Worm (Caenorhabditis elegans) whole organism, early embryonic: ENCODE measurements around the gene ddp-1.
A peak's percentile ranks its signal among the peaks of the same experiment; 100 is the strongest.

Experiments used
- B0310.2 ChIP-seq: sonication (generic microtip); optimal IDR thresholded peaks from 2 replicates; lab custom pipeline; 2016; ENCODE audit warnings: mild to moderate bottlenecking, missing genetic modification characterization, missing compliant biosample characterization
- F13C5.2 ChIP-seq: sonication (generic microtip); optimal IDR thresholded peaks from 2 replicates; lab custom pipeline; 2017; ENCODE audit warnings: mild to moderate bottlenecking, missing genetic modification characterization, inconsistent platforms, missing compliant biosample characterization
- aly-1 ChIP-seq: sonication (generic microtip); optimal IDR thresholded peaks from 2 replicates; lab custom pipeline; 2016; ENCODE audit warnings: missing genetic modification characterization, missing compliant biosample characterization
- ama-1 ChIP-seq: fragments of 150-350 bp; optimal IDR thresholded peaks from 2 replicates; lab custom pipeline; 2014
- ceh-13 ChIP-seq: fragments of 200-800 bp; sonication (Bioruptor generic); optimal IDR thresholded peaks from 2 replicates; lab custom pipeline; 2018; ENCODE audit warnings: mild to moderate bottlenecking, missing genetic modification characterization, missing compliant biosample characterization
- ceh-36 ChIP-seq: sonication (generic microtip); optimal IDR thresholded peaks from 2 replicates; lab custom pipeline; 2016; ENCODE audit warnings: missing genetic modification characterization, inconsistent platforms, missing compliant biosample characterization
- ets-7 ChIP-seq: sonication (generic microtip); optimal IDR thresholded peaks from 2 replicates; lab custom pipeline; 2016; ENCODE audit warnings: missing genotype, missing genetic modification characterization, missing compliant biosample characterization
- flt-1 ChIP-seq: fragments of 200-800 bp; sonication (Bioruptor generic); IDR thresholded peaks from 2 replicates; pipeline ENCODE4 v1.3.6; 2022; ENCODE audit warnings: missing genetic modification characterization, missing compliant biosample characterization
- hmbx-1 ChIP-seq: sonication (generic microtip); optimal IDR thresholded peaks from 2 replicates; lab custom pipeline; 2016; ENCODE audit warnings: mild to moderate bottlenecking, missing genetic modification characterization, missing compliant biosample characterization
- hmg-4 ChIP-seq: fragments of 200-800 bp; sonication (Bioruptor generic); optimal IDR thresholded peaks from 2 replicates; lab custom pipeline; 2018; ENCODE audit warnings: mild to moderate bottlenecking, missing genetic modification characterization, missing compliant biosample characterization
- hnd-1 ChIP-seq: sonication (generic microtip); optimal IDR thresholded peaks from 2 replicates; lab custom pipeline; 2016; ENCODE audit warnings: missing genetic modification characterization, missing compliant biosample characterization
- pes-1 ChIP-seq: fragments of 200-800 bp; sonication (Bioruptor generic); IDR thresholded peaks from 2 replicates; pipeline ENCODE4 v1.3.6; 2022; ENCODE audit warnings: missing genetic modification reagents, missing genetic modification characterization, missing compliant biosample characterization
- scrt-1 ChIP-seq: fragments of 200-800 bp; sonication (Bioruptor generic); IDR thresholded peaks from 2 replicates; pipeline ENCODE4 v1.3.6; 2022; ENCODE audit warnings: missing genetic modification characterization, missing compliant biosample characterization
- sea-1 ChIP-seq: fragments of 200-800 bp; sonication (Bioruptor generic); conservative IDR thresholded peaks from 2 replicates; pipeline ENCODE4 v1.3.6; 2022; ENCODE audit warnings: missing genetic modification characterization, missing compliant biosample characterization
- tbx-11 ChIP-seq: fragments of 200-800 bp; sonication (Bioruptor generic); IDR thresholded peaks from 2 replicates; pipeline ENCODE4 v1.3.6; 2022; ENCODE audit warnings: missing genetic modification characterization, missing compliant biosample characterization
- tbx-37 ChIP-seq: fragments of 200-800 bp; sonication (Bioruptor generic); conservative IDR thresholded peaks from 2 replicates; pipeline ENCODE4 v1.3.6; 2022; ENCODE audit warnings: missing genetic modification reagents, missing genetic modification characterization, missing compliant biosample characterization
- tra-4 ChIP-seq: sonication (generic microtip); optimal IDR thresholded peaks from 2 replicates; lab custom pipeline; 2017; ENCODE audit warnings: missing genetic modification characterization, missing compliant biosample characterization

Gene ddp-1

DNA sequence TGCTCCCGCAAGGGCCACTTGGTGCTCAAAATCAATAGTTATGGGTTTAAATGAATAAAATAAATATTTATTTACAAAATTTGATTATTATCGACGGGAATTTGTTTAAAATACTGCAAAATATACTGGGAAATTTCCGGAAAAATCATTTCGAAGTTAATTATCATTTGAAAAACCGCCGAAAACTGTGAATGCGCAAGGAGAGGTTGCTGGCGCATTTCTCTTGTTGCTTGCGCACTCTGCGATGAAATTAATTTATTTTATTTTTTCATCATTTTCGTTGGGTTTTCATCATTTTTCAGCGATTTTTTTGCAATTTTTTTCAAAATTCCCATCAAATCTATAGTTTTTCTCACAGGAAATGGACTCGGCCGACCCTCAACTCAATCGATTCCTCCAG, at the start of gene ddp-1:
TSS of gene ddp-1 (plus strand) at position 357 of the 400 bp plus-strand sequence.
- peak; percentile 82 for TF ChIP-seq pes-1 (GFP tag; lab: Robert Waterston, UW)
- TF ChIP-seq ama-1 (lab: Kevin White, UChicago) = no peak
- peak; percentile 70; the same call in 1 of the 2 replicates for TF ChIP-seq scrt-1
- peak; percentile 51 for TF ChIP-seq ceh-13 (GFP tag; lab: Kevin White, UChicago)
- TF ChIP-seq aly-1 (tag; lab: Kevin White, UChicago) = no peak
- peak; percentile 53 for TF ChIP-seq hnd-1 (tag; lab: Kevin White, UChicago)
- TF ChIP-seq hmg-4 (GFP tag; lab: Kevin White, UChicago) = peak; percentile 81
- peak; percentile 69 for TF ChIP-seq flt-1 (GFP tag; lab: Robert Waterston, UW)
- TF ChIP-seq B0310.2 = peak; percentile 43
- TF ChIP-seq sea-1 (GFP tag; lab: Robert Waterston, UW) = peak; percentile 72; the same call in 1 of the 2 replicates
- TF ChIP-seq ets-7 (tag; lab: Kevin White, UChicago) = no peak
- 0 out of 2 replicates have a peak, but pooled peaks have one; percentile 44 for TF ChIP-seq tbx-11 (GFP tag; lab: Robert Waterston, UW)
- TF ChIP-seq F13C5.2 (tag; lab: Kevin White, UChicago) = peak; percentile 96
- TF ChIP-seq tbx-37 (GFP tag; lab: Robert Waterston, UW) = peak; percentile 49; the same call in 1 of the 2 replicates
- no peak for TF ChIP-seq hmbx-1
- peak; percentile 77 for TF ChIP-seq ceh-36 (tag; lab: Kevin White, UChicago)
- TF ChIP-seq tra-4 (tag; lab: Kevin White, UChicago) = peak; percentile 47

DNA sequence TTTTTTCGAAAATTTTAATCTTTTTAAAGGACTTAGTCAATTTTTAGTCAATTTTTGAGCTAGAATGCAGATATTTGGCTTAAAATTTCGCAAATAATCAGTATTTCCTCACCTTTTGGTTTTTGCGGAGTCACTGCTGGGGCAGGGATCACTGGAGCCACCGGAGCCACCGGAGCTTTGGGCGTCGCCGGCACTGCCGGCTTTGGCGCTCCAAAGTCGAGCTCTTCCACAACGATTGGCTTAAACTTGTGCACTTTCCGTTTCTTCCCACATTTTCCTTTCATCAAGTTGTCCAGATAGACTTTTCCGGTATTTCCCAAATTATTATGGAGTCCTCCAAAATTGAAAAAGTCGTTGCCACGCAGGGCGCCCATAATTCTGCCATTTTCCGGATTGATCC, 45.4 kb upstream of the ddp-1 start:
- no peak for TF ChIP-seq scrt-1
- no peak for TF ChIP-seq tbx-37 (GFP tag; lab: Robert Waterston, UW)
- no peak for TF ChIP-seq F13C5.2 (tag; lab: Kevin White, UChicago)
- TF ChIP-seq hnd-1 (tag; lab: Kevin White, UChicago) = no peak
- no peak for TF ChIP-seq hmg-4 (GFP tag; lab: Kevin White, UChicago)
- TF ChIP-seq ceh-13 (GFP tag; lab: Kevin White, UChicago) = no peak
- TF ChIP-seq ets-7 (tag; lab: Kevin White, UChicago) = no peak
- no peak for TF ChIP-seq flt-1 (GFP tag; lab: Robert Waterston, UW)
- no peak for TF ChIP-seq ama-1 (lab: Kevin White, UChicago)
- TF ChIP-seq tra-4 (tag; lab: Kevin White, UChicago) = no peak

DNA sequence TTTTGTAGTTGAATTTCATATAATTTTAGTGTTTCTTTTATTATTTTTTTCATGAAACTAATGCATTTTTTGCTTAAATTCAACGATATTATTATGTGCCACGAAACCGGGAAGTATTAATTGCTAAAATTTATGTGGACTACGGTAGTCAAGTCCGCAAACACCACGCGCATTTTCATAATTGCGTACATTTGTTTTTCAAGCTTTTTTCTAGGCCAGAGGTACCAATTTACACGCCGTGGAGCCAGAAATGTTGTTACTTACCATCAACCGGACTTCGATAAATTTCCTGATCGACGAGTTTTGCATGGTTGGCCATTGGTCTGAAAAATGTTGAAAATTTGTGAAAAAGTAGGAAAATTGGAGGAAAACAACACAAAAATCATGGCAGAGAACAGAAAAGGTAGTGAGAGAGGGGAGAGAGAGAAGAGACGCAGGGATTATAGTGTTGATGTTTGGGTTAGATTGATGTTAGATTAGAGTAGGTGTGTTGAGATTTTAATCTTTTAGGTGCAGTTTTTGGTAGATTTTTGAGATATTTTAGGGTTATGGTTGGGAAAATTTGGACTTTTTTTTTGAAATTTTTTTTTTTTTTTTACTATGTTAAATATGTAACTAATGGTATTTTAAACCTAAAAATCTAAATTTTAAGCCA, 41.6 kb upstream of the ddp-1 start, which contains the start of gene clp-4:
TSS of gene clp-4 (minus strand) at position 323 of the 655 bp plus-strand sequence.
- no peak for TF ChIP-seq hmbx-1
- TF ChIP-seq tbx-11 (GFP tag; lab: Robert Waterston, UW) = no peak
- TF ChIP-seq scrt-1 = no peak
- TF ChIP-seq pes-1 (GFP tag; lab: Robert Waterston, UW) = no peak
- TF ChIP-seq ama-1 (lab: Kevin White, UChicago) = no peak
- no peak for TF ChIP-seq hnd-1 (tag; lab: Kevin White, UChicago)
- no peak for TF ChIP-seq ceh-36 (tag; lab: Kevin White, UChicago)
- TF ChIP-seq B0310.2 = no peak
- no peak for TF ChIP-seq tra-4 (tag; lab: Kevin White, UChicago)
- no peak for TF ChIP-seq aly-1 (tag; lab: Kevin White, UChicago)
- TF ChIP-seq ets-7 (tag; lab: Kevin White, UChicago) = no peak

DNA sequence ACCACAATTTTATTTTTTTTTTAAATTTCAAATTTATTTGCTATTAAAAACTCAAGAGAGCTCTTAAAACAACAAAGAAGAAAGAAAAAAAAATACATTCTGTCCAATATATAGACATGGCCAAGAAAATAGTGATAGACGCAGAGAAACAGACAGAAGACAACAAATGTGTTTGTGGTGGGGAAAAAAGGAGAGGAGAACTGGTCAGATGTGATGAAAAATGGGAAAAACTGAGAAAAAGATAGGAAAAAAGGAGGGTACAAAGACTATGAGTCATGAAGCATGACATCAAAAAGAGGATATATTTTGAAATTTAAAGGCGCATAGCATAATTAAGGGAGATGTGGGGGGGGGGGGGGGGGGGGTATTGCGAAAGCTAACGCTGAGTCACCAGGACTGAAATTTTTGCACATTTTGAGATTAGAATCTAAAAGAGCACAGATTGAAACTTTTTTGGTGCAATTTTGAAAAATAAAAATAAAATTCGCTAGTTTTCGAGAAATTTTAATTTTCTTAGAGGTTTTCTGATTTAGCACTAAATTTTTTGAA, 40.6 kb upstream of the ddp-1 start:
- TF ChIP-seq hnd-1 (tag; lab: Kevin White, UChicago) (no peak), tbx-11 (GFP tag; lab: Robert Waterston, UW) (no peak), ama-1 (lab: Kevin White, UChicago) (no peak), sea-1 (GFP tag; lab: Robert Waterston, UW) (no peak), hmbx-1 (no peak), ceh-36 (tag; lab: Kevin White, UChicago) (no peak), scrt-1 (no peak), tbx-37 (GFP tag; lab: Robert Waterston, UW) (no peak), ceh-13 (GFP tag; lab: Kevin White, UChicago) (no peak), hmg-4 (GFP tag; lab: Kevin White, UChicago) (no peak), B0310.2 (no peak), pes-1 (GFP tag; lab: Robert Waterston, UW) (no peak), aly-1 (tag; lab: Kevin White, UChicago) (no peak), ets-7 (tag; lab: Kevin White, UChicago) (no peak), flt-1 (GFP tag; lab: Robert Waterston, UW) (no peak)

DNA sequence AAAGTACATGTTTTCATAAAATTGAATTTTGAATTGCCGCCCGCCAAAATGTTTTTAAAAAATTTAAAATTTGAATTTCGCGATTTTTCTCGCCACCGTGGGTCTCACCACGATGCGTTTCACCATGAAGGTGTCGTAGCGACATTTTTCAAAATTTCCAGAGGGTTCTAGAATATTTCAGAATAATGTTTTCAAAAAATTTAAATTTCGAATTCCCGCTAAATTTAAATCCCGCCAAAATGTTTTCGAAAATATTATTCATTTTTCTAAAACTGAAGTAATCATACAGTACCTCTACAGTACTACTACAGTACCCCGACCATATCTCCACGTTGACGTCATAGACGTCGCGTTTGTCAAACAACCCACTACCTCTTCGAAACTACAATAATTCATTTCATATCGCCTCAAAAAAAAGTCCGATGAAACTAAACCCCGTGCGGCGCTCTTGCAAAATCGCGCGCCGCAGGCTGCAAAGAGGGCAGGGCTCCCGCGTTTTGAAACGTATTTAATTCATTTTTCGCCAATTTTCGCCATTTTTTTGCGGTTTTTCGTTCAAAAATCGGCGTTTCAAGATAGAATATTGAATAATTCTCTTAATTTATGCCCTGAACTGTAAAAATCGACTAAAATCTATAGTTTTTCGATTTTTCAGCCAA, 35.3 kb upstream of the ddp-1 start, which contains the start of the genes pvf-1 and Y39A3CL.7:
TSS of gene pvf-1 (minus strand) at position 51 of the 659 bp plus-strand sequence.
TSS of gene Y39A3CL.7 (plus strand) at position 656 of the 659 bp plus-strand sequence.
- peak; percentile 68; the same call in 1 of the 2 replicates for TF ChIP-seq scrt-1
- TF ChIP-seq ama-1 (lab: Kevin White, UChicago) = no peak
- TF ChIP-seq hnd-1 (tag; lab: Kevin White, UChicago) = peak; percentile 39
- peak; percentile 53; the same call in 1 of the 2 replicates for TF ChIP-seq sea-1 (GFP tag; lab: Robert Waterston, UW)
- TF ChIP-seq aly-1 (tag; lab: Kevin White, UChicago) = no peak
- peak; percentile 77 for TF ChIP-seq tbx-11 (GFP tag; lab: Robert Waterston, UW)
- TF ChIP-seq pes-1 (GFP tag; lab: Robert Waterston, UW) = peak; percentile 77
- peak; percentile 52; the same call in 1 of the 2 replicates for TF ChIP-seq tbx-37 (GFP tag; lab: Robert Waterston, UW)
- TF ChIP-seq B0310.2 = no peak
- TF ChIP-seq ceh-36 (tag; lab: Kevin White, UChicago) = peak; percentile 60
- peak; percentile 54 for TF ChIP-seq ets-7 (tag; lab: Kevin White, UChicago)
- TF ChIP-seq tra-4 (tag; lab: Kevin White, UChicago) = no peak
- peak; percentile 40 for TF ChIP-seq hmg-4 (GFP tag; lab: Kevin White, UChicago)
- TF ChIP-seq F13C5.2 (tag; lab: Kevin White, UChicago) = peak; percentile 63
- no peak for TF ChIP-seq hmbx-1
- peak; percentile 59; the same call in 1 of the 2 replicates for TF ChIP-seq flt-1 (GFP tag; lab: Robert Waterston, UW)
- TF ChIP-seq ceh-13 (GFP tag; lab: Kevin White, UChicago) = peak; percentile 20
